Fruit fly (Drosophila melanogaster) whole organism, prepupa: ENCODE data around the gene Dpy-30L1.

ENCODE experiments used
- Blimp-1 ChIP-seq: fragments of 200-800 bp; sonication (Bioruptor generic); optimal IDR thresholded peaks from 3 replicates; lab custom pipeline; 2017; ENCODE audit warnings: missing biosample characterization, missing genetic modification characterization, mild to moderate bottlenecking, moderate library complexity, missing genetic modification reagents
- CG10631 ChIP-seq: fragments of 200-800 bp; sonication (Bioruptor generic); optimal IDR thresholded peaks from 2 replicates; lab custom pipeline; 2016; ENCODE audit warnings: missing biosample characterization, missing genetic modification characterization
- CG10669 ChIP-seq: fragments of 200-800 bp; sonication (Bioruptor generic); optimal IDR thresholded peaks from 3 replicates; lab custom pipeline; 2018; ENCODE audit warnings: missing biosample characterization, mild to moderate bottlenecking, missing genetic modification characterization, moderate library complexity
- CG11762 ChIP-seq: fragments of 200-800 bp; sonication (Bioruptor generic); optimal IDR thresholded peaks from 3 replicates; lab custom pipeline; 2016; ENCODE audit warnings: missing biosample characterization, missing genetic modification characterization; ENCODE audit not compliant: insufficient read depth
- CG11902 ChIP-seq: fragments of 200-800 bp; sonication (Bioruptor generic); optimal IDR thresholded peaks from 3 replicates; lab custom pipeline; 2016; ENCODE audit warnings: missing biosample characterization, missing genetic modification characterization
- CG15336 ChIP-seq: fragments of 200-800 bp; sonication (Bioruptor generic); IDR thresholded peaks from 2 replicates; pipeline ENCODE4 v1.3.6; 2022; ENCODE audit warnings: missing biosample characterization, missing genetic modification characterization
- CG1621 ChIP-seq: fragments of 200-800 bp; sonication (Bioruptor generic); optimal IDR thresholded peaks from 3 replicates; lab custom pipeline; 2018; ENCODE audit warnings: missing biosample characterization, mild to moderate bottlenecking, missing genetic modification characterization
- CG16779 ChIP-seq: fragments of 200-800 bp; sonication (Bioruptor generic); optimal IDR thresholded peaks from 3 replicates; lab custom pipeline; 2017; ENCODE audit warnings: missing biosample characterization, mild to moderate bottlenecking, missing genetic modification characterization
- CG3032 ChIP-seq: fragments of 200-800 bp; optimal IDR thresholded peaks from 2 replicates; lab custom pipeline; 2019; ENCODE audit warnings: missing biosample characterization, mild to moderate bottlenecking, missing genetic modification characterization, moderate library complexity
- CG31627 ChIP-seq: fragments of 200-800 bp; sonication (Bioruptor generic); optimal IDR thresholded peaks from 3 replicates; lab custom pipeline; 2016; ENCODE audit warnings: missing biosample characterization, missing genetic modification characterization
- CG32006 ChIP-seq: fragments of 200-800 bp; sonication (Bioruptor generic); optimal IDR thresholded peaks from 3 replicates; lab custom pipeline; 2017; ENCODE audit warnings: missing biosample characterization, mild to moderate bottlenecking, missing genetic modification characterization
- CG3919 ChIP-seq: fragments of 200-800 bp; sonication (Bioruptor generic); optimal IDR thresholded peaks from 3 replicates; lab custom pipeline; 2016; ENCODE audit warnings: missing biosample characterization, missing genetic modification characterization
- CG4318 ChIP-seq: fragments of 200-800 bp; sonication (Bioruptor generic); optimal IDR thresholded peaks from 3 replicates; lab custom pipeline; 2017; ENCODE audit warnings: missing biosample characterization, mild to moderate bottlenecking, missing genetic modification characterization
- CG6163 ChIP-seq: fragments of 200-800 bp; sonication (Bioruptor generic); IDR thresholded peaks from 3 replicates; pipeline ENCODE4 v1.3.6; 2022; ENCODE audit warnings: missing biosample characterization, missing genetic modification characterization
- CG6276 ChIP-seq: fragments of 200-800 bp; sonication (Bioruptor generic); optimal IDR thresholded peaks from 2 replicates; lab custom pipeline; 2017; ENCODE audit warnings: missing biosample characterization, mild to moderate bottlenecking, missing genetic modification characterization
- CG6792 ChIP-seq: fragments of 200-800 bp; sonication (Bioruptor generic); optimal IDR thresholded peaks from 3 replicates; lab custom pipeline; 2016; ENCODE audit warnings: missing biosample characterization, missing genetic modification characterization
- CG6808 ChIP-seq: fragments of 200-800 bp; sonication (Bioruptor generic); optimal IDR thresholded peaks from 3 replicates; lab custom pipeline; 2017; ENCODE audit warnings: missing biosample characterization, missing genetic modification characterization, mild to moderate bottlenecking, moderate library complexity, missing genetic modification reagents
- CG6854 ChIP-seq: fragments of 200-800 bp; sonication (Bioruptor generic); optimal IDR thresholded peaks from 2 replicates; lab custom pipeline; 2017; ENCODE audit warnings: missing biosample characterization, mild to moderate bottlenecking, missing genetic modification characterization
- CG7368 ChIP-seq: fragments of 200-800 bp; sonication (Bioruptor generic); optimal IDR thresholded peaks from 3 replicates; lab custom pipeline; 2016; ENCODE audit warnings: missing biosample characterization, missing genetic modification characterization
- CG8119 ChIP-seq: fragments of 200-800 bp; sonication (Bioruptor generic); IDR thresholded peaks from 3 replicates; pipeline ENCODE4 v1.3.6; 2022; ENCODE audit warnings: missing biosample characterization, missing genetic modification characterization
- CG8319 ChIP-seq: fragments of 200-800 bp; sonication (Bioruptor generic); optimal IDR thresholded peaks from 3 replicates; lab custom pipeline; 2016; ENCODE audit warnings: missing biosample characterization, missing genetic modification characterization
- CG8632 ChIP-seq: fragments of 200-800 bp; sonication (Bioruptor generic); optimal IDR thresholded peaks from 3 replicates; lab custom pipeline; 2016; ENCODE audit warnings: missing biosample characterization, missing genetic modification characterization
- CG9139 ChIP-seq: fragments of 200-800 bp; sonication (Bioruptor generic); optimal IDR thresholded peaks from 3 replicates; lab custom pipeline; 2017; ENCODE audit warnings: missing biosample characterization, mild to moderate bottlenecking, missing genetic modification characterization
- Eip75B ChIP-seq: fragments of 200-800 bp; sonication (Bioruptor generic); optimal IDR thresholded peaks from 3 replicates; lab custom pipeline; 2016; ENCODE audit warnings: missing biosample characterization, missing genetic modification characterization
- Eip78C ChIP-seq: fragments of 200-800 bp; sonication (Bioruptor generic); peaks from one replicate; lab custom pipeline; 2016; ENCODE audit warnings: missing biosample characterization, missing genetic modification characterization
- Eip93F ChIP-seq: fragments of 200-800 bp; sonication (Bioruptor generic); optimal IDR thresholded peaks from 2 replicates; lab custom pipeline; 2016; ENCODE audit warnings: missing biosample characterization, mild to moderate bottlenecking, missing genetic modification characterization
- Ets21C ChIP-seq: fragments of 200-800 bp; sonication (Bioruptor generic); optimal IDR thresholded peaks from 3 replicates; lab custom pipeline; 2016; ENCODE audit warnings: missing biosample characterization, missing genetic modification characterization
- Ets96B ChIP-seq: fragments of 200-800 bp; optimal IDR thresholded peaks from 2 replicates; lab custom pipeline; 2019; ENCODE audit warnings: missing biosample characterization, mild to moderate bottlenecking, missing genetic modification characterization, moderate library complexity
- Gug ChIP-seq: fragments of 200-800 bp; sonication (Bioruptor generic); IDR thresholded peaks from 2 replicates; pipeline ENCODE4 v1.3.6; 2022; ENCODE audit warnings: missing biosample characterization, missing genetic modification characterization
- Hr38 ChIP-seq: sonication (Bioruptor generic); optimal IDR thresholded peaks from 2 replicates; lab custom pipeline; 2016; ENCODE audit warnings: missing biosample characterization, missing genetic modification characterization
- Hr39 ChIP-seq: fragments of 200-800 bp; sonication (Bioruptor generic); optimal IDR thresholded peaks from 2 replicates; lab custom pipeline; 2016; ENCODE audit warnings: missing biosample characterization, missing genetic modification characterization
- Hr4 ChIP-seq: fragments of 200-800 bp; sonication (Bioruptor generic); optimal IDR thresholded peaks from 3 replicates; lab custom pipeline; 2016; ENCODE audit warnings: missing biosample characterization, missing genetic modification characterization
- Lpt ChIP-seq: fragments of 200-800 bp; sonication (Bioruptor generic); optimal IDR thresholded peaks from 3 replicates; lab custom pipeline; 2016; ENCODE audit warnings: missing biosample characterization, missing genetic modification characterization
- Met ChIP-seq: fragments of 200-800 bp; sonication (Bioruptor generic); optimal IDR thresholded peaks from 3 replicates; lab custom pipeline; 2016; ENCODE audit warnings: missing biosample characterization, missing genetic modification characterization
- OdsH ChIP-seq: fragments of 200-800 bp; sonication (Bioruptor generic); optimal IDR thresholded peaks from 3 replicates; lab custom pipeline; 2016; ENCODE audit warnings: missing biosample characterization, missing genetic modification characterization
- Sox102F ChIP-seq: fragments of 200-800 bp; sonication (Bioruptor generic); optimal IDR thresholded peaks from 2 replicates; lab custom pipeline; 2016; ENCODE audit warnings: missing biosample characterization, mild to moderate bottlenecking, missing genetic modification characterization
- Sox14 ChIP-seq: fragments of 200-800 bp; sonication (Bioruptor generic); optimal IDR thresholded peaks from 3 replicates; lab custom pipeline; 2016; ENCODE audit warnings: missing biosample characterization, missing genetic modification characterization
- Sox15 ChIP-seq: fragments of 200-800 bp; sonication (Bioruptor generic); optimal IDR thresholded peaks from 3 replicates; lab custom pipeline; 2016; ENCODE audit warnings: missing biosample characterization, missing genetic modification characterization
- achi ChIP-seq: fragments of 200-800 bp; sonication (Bioruptor generic); optimal IDR thresholded peaks from 3 replicates; lab custom pipeline; 2016; ENCODE audit warnings: missing biosample characterization, missing genetic modification characterization
- acj6 ChIP-seq: fragments of 200-800 bp; sonication (Bioruptor generic); optimal IDR thresholded peaks from 3 replicates; lab custom pipeline; 2016; ENCODE audit warnings: missing biosample characterization, missing genetic modification characterization
- cyc ChIP-seq: fragments of 200-800 bp; sonication (Bioruptor generic); optimal IDR thresholded peaks from 3 replicates; lab custom pipeline; 2016; ENCODE audit warnings: missing biosample characterization, missing genetic modification characterization
- dsx ChIP-seq: fragments of 200-800 bp; optimal IDR thresholded peaks from 3 replicates; lab custom pipeline; 2019; ENCODE audit warnings: missing biosample characterization, mild to moderate bottlenecking, missing genetic modification characterization, moderate library complexity; ENCODE audit not compliant: poor library complexity, severe bottlenecking
- esn ChIP-seq: fragments of 200-800 bp; sonication (Bioruptor generic); optimal IDR thresholded peaks from 2 replicates; lab custom pipeline; 2016; ENCODE audit warnings: missing biosample characterization, mild to moderate bottlenecking, missing genetic modification characterization, moderate library complexity
- fd59A ChIP-seq: fragments of 200-800 bp; sonication (Bioruptor generic); optimal IDR thresholded peaks from 2 replicates; lab custom pipeline; 2017; ENCODE audit warnings: missing biosample characterization, mild to moderate bottlenecking, missing genetic modification characterization, missing genetic modification reagents
- fkh ChIP-seq: fragments of 200-800 bp; sonication (Bioruptor generic); optimal IDR thresholded peaks from 3 replicates; lab custom pipeline; 2017; ENCODE audit warnings: missing biosample characterization, mild to moderate bottlenecking, missing genetic modification characterization, moderate library complexity
- lz ChIP-seq: fragments of 200-800 bp; sonication (Bioruptor generic); optimal IDR thresholded peaks from 3 replicates; lab custom pipeline; 2016; ENCODE audit warnings: missing biosample characterization, missing genetic modification characterization
- net ChIP-seq: fragments of 200-800 bp; sonication (Bioruptor generic); optimal IDR thresholded peaks from 3 replicates; lab custom pipeline; 2016; ENCODE audit warnings: missing biosample characterization, missing genetic modification characterization
- salr ChIP-seq, 2 experiments: fragments of 200-800 bp; sonication (Bioruptor generic); optimal IDR thresholded peaks; 3 replicates each; lab custom pipeline; 2016 to 2018; ENCODE audit warnings: missing biosample characterization in 2 of 2, missing genetic modification characterization in 2 of 2, mild to moderate bottlenecking in 1 of 2
- spab ChIP-seq: fragments of 200-800 bp; sonication (Bioruptor generic); optimal IDR thresholded peaks from 2 replicates; lab custom pipeline; 2017; ENCODE audit warnings: missing biosample characterization, mild to moderate bottlenecking, missing genetic modification characterization, missing genetic modification reagents
- ss ChIP-seq, 2 experiments: fragments of 200-800 bp; sonication (Bioruptor generic); optimal IDR thresholded peaks; 2 replicates in 1 of 2; 3 replicates in 1 of 2; lab custom pipeline; 2017 to 2018; ENCODE audit warnings: mild to moderate bottlenecking in 2 of 2, missing biosample characterization in 2 of 2, missing genetic modification characterization in 2 of 2, moderate library complexity in 1 of 2
- svp ChIP-seq: fragments of 200-800 bp; sonication (Bioruptor generic); peaks from one replicate; lab custom pipeline; 2016; ENCODE audit warnings: missing biosample characterization, missing genetic modification characterization
- topi ChIP-seq: fragments of 200-800 bp; sonication (Bioruptor generic); optimal IDR thresholded peaks from 3 replicates; lab custom pipeline; 2016; ENCODE audit warnings: missing biosample characterization, missing genetic modification characterization

The Dpy-30L1 gene

DNA sequence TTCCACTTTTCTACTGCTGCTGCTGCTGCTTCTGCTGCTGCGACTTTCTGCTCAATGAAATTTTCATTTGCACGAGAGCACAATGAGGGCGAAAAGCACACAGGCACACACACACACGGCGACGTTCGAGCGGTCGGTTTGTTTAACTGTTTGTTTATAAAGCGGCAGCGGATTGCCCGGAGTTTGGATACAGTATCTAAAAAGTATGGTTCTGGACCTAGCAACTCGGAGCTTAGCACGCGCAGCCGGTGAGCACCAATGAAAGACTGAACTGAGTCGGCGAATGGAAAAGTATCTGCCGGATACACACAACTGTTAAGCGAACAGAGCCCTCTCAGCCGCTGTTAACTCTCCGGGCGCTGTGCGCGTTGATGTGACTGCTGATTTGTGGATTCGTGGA is 23.6 kb downstream of the Dpy-30L1 start, which contains the start of gene CG17124:
CG17124 (minus strand) TSS at position 277 of the 400 bp plus-strand sequence.
- no peak for TF ChIP-seq Hr38
- peak; percentile 54 for TF ChIP-seq svp (GFP tag; lab: Kevin White, UChicago)
- no peak for TF ChIP-seq Eip93F
- no peak for TF ChIP-seq CG10631 (GFP tag; lab: Kevin White, UChicago)
- TF ChIP-seq CG1621 (tag; lab: Kevin White, UChicago): peak; percentile 87
- TF ChIP-seq Lpt (GFP tag; lab: Kevin White, UChicago): no peak
- TF ChIP-seq achi (GFP tag; lab: Kevin White, UChicago): peak; percentile 27
- no peak for TF ChIP-seq acj6 (GFP tag; lab: Kevin White, UChicago)
- no peak for TF ChIP-seq CG6792 (GFP tag; lab: Kevin White, UChicago)
- TF ChIP-seq CG7368 (GFP tag; lab: Kevin White, UChicago): no peak
- TF ChIP-seq Sox102F (GFP tag; lab: Kevin White, UChicago): no peak
- TF ChIP-seq CG6163 (GFP tag; lab: Robert Waterston, UW): peak; percentile 64; the same call in 2 of the 3 replicates
- TF ChIP-seq spab (GFP tag; lab: Kevin White, UChicago): no peak
- no peak for TF ChIP-seq CG8632
- no peak for TF ChIP-seq CG8319 (GFP tag; lab: Kevin White, UChicago)
- 0 out of 2 replicates have a peak, but pooled peaks have one; percentile 32 for TF ChIP-seq CG15336 (GFP tag; lab: Robert Waterston, UW)
- no peak for TF ChIP-seq OdsH (GFP tag; lab: Kevin White, UChicago)
- TF ChIP-seq Hr39: no peak
- peak; percentile 48 for TF ChIP-seq CG6854
- peak; percentile 53 for TF ChIP-seq CG9139 (GFP tag; lab: Kevin White, UChicago)
- no peak for TF ChIP-seq cyc (GFP tag; lab: Kevin White, UChicago)
- TF ChIP-seq CG10669 (GFP tag; lab: Kevin White, UChicago): peak; percentile 1
- no peak for TF ChIP-seq fd59A (GFP tag; lab: Kevin White, UChicago)
- TF ChIP-seq CG8119 (GFP tag; lab: Robert Waterston, UW): peak; percentile 53; the same call in 2 of the 3 replicates
- no peak for TF ChIP-seq Ets21C (GFP tag; lab: Kevin White, UChicago)
- no peak for TF ChIP-seq CG32006 (GFP tag; lab: Kevin White, UChicago)
- TF ChIP-seq Met (GFP tag; lab: Kevin White, UChicago): no peak
- no peak for TF ChIP-seq CG4318 (GFP tag; lab: Kevin White, UChicago)
- peak; percentile 57 for TF ChIP-seq CG16779
- TF ChIP-seq fkh (GFP tag; lab: Kevin White, UChicago): peak; percentile 91
- TF ChIP-seq CG6808: peak; percentile 20
- TF ChIP-seq CG3032 (tag; lab: Kevin White, UChicago): no peak
- TF ChIP-seq salr (GFP tag; optimal IDR thresholded peaks at IDR 0.05; lab: Kevin White, UChicago): no peak
- peak; percentile 48 to 68 for TF ChIP-seq ss (GFP tag; optimal IDR thresholded peaks at IDR 0.05; lab: Kevin White, UChicago)
- no peak for TF ChIP-seq CG31627 (GFP tag; lab: Kevin White, UChicago)
- peak; percentile 63 for TF ChIP-seq CG3919 (GFP tag; lab: Kevin White, UChicago)
- TF ChIP-seq Eip78C (GFP tag; lab: Kevin White, UChicago): peak; percentile 77
- no peak for TF ChIP-seq CG11902 (GFP tag; lab: Kevin White, UChicago)
- peak; percentile 17 for TF ChIP-seq Sox14 (GFP tag; lab: Kevin White, UChicago)
- no peak for TF ChIP-seq topi (GFP tag; lab: Kevin White, UChicago)
- TF ChIP-seq dsx: peak; percentile 66
- peak; percentile 6 for TF ChIP-seq Ets96B (tag; lab: Kevin White, UChicago)
- TF ChIP-seq CG6276 (GFP tag; lab: Kevin White, UChicago): peak; percentile 29
- TF ChIP-seq lz (GFP tag; lab: Kevin White, UChicago): no peak
- TF ChIP-seq Gug (GFP tag; lab: Robert Waterston, UW): 0 out of 2 replicates have a peak, but pooled peaks have one; percentile 11
- no peak for TF ChIP-seq Blimp-1
- peak; percentile 21 for TF ChIP-seq Eip75B (GFP tag; lab: Kevin White, UChicago)
- peak; percentile 37 for TF ChIP-seq esn (GFP tag; lab: Kevin White, UChicago)
- TF ChIP-seq net (GFP tag; lab: Kevin White, UChicago): peak; percentile 61
- no peak for TF ChIP-seq Sox15 (GFP tag; lab: Kevin White, UChicago)
- TF ChIP-seq CG11762 (GFP tag; lab: Kevin White, UChicago): no peak
- no peak for TF ChIP-seq Hr4 (GFP tag; lab: Kevin White, UChicago)
